Worm (Caenorhabditis elegans): ENCODE data around the gene pin-2.

ce11 chrIV:12744713-12745112 is 48.9 kb upstream of the pin-2 start, which contains the start of gene C36H8.1:
- TF ChIP-seq madf-9 (GFP tag; conservative IDR thresholded peaks at IDR 0.05) (no peak), lin-13 (GFP tag; optimal IDR thresholded peaks at IDR 0.05) (no peak), fkh-10 (GFP tag; optimal IDR thresholded peaks at IDR 0.05) (no peak), lin-29 (GFP tag; IDR thresholded peaks at IDR 0.05) (no peak), pqm-1 (tag; optimal IDR thresholded peaks at IDR 0.05) (no peak), ama-1 (optimal IDR thresholded peaks at IDR 0.05) (no peak), snpc-4 (tag; optimal IDR thresholded peaks at IDR 0.05) (no peak), nhr-11 (tag; optimal IDR thresholded peaks at IDR 0.05) (no peak), fos-1 (tag; optimal IDR thresholded peaks at IDR 0.05) (no peak), dmd-6 (GFP tag; IDR thresholded peaks at IDR 0.05) (no peak), F10B5.3 (tag; optimal IDR thresholded peaks at IDR 0.05) (no peak), ceh-20 (GFP tag; IDR thresholded peaks at IDR 0.05) (no peak), set-16 (GFP tag; IDR thresholded peaks at IDR 0.05) (no peak)

Data from whole organism, L4 larva.